Worm (Caenorhabditis elegans): Measurements from ENCODE around the gene C33G8.13.

- TF ChIP-seq nhr-237 (tag; optimal IDR thresholded peaks at IDR 0.05) (no peak), unc-62 (GFP tag; optimal IDR thresholded peaks at IDR 0.05) (no peak), ztf-11 (tag; optimal IDR thresholded peaks at IDR 0.05) (no peak), unc-120 (tag; optimal IDR thresholded peaks at IDR 0.05; ENCODE audit: poor library complexity, severe bottlenecking) (no peak), cnd-1 (tag; optimal IDR thresholded peaks at IDR 0.05) (no peak), hlh-1 (tag; optimal IDR thresholded peaks at IDR 0.05) (no peak), ceh-39 (tag; optimal IDR thresholded peaks at IDR 0.05) (no peak), lsy-2 (tag; optimal IDR thresholded peaks at IDR 0.05) (no peak), nhr-28 (tag; optimal IDR thresholded peaks at IDR 0.05) (no peak), pha-4 (tag; optimal IDR thresholded peaks at IDR 0.05) (no peak), unc-39 (tag; optimal IDR thresholded peaks at IDR 0.05) (no peak), ces-1 (GFP tag; optimal IDR thresholded peaks at IDR 0.05) (no peak), M03D4.4 (tag; optimal IDR thresholded peaks at IDR 0.05) (no peak), snpc-4 (tag; optimal IDR thresholded peaks at IDR 0.05) (no peak)
Measured at ce11 chrV:7005964-7006363, 9.8 kb downstream of the C33G8.13 start, which contains the start of gene spig-10.
